Fruit fly (Drosophila melanogaster) whole organism, embryonic: ENCODE data around the gene Cyp12a5.
A peak's percentile ranks its signal among the peaks of the same experiment; 100 is the strongest.

Experiments
- CG11456 ChIP-seq: fragments of 200-800 bp; sonication (Bioruptor generic); IDR thresholded peaks from 3 replicates; pipeline ENCODE4 v1.3.6; 2022; ENCODE audit warnings: missing biosample characterization, missing genetic modification characterization
- CG12659 ChIP-seq: fragments of 200-800 bp; sonication (Bioruptor generic); optimal IDR thresholded peaks from 3 replicates; lab custom pipeline; 2017; ENCODE audit warnings: mild to moderate bottlenecking, missing biosample characterization, missing genetic modification reagents, missing genetic modification characterization
- CG12744 ChIP-seq: fragments of 200-800 bp; sonication (Bioruptor generic); optimal IDR thresholded peaks from 2 replicates; lab custom pipeline; 2016; ENCODE audit warnings: missing biosample characterization, missing genetic modification characterization
- CG14014 ChIP-seq: fragments of 200-800 bp; sonication (Bioruptor generic); IDR thresholded peaks from 2 replicates; pipeline ENCODE4 v1.3.6; 2022; ENCODE audit warnings: missing biosample characterization, missing genetic modification characterization
- CG14965 ChIP-seq: fragments of 200-800 bp; sonication (Bioruptor generic); optimal IDR thresholded peaks from 2 replicates; lab custom pipeline; 2016; ENCODE audit warnings: missing biosample characterization, missing genetic modification characterization, borderline replicate concordance
- CG17186 ChIP-seq: fragments of 200-800 bp; sonication (Bioruptor generic); optimal IDR thresholded peaks from 3 replicates; lab custom pipeline; 2017; ENCODE audit warnings: missing biosample characterization, missing genetic modification reagents, missing genetic modification characterization
- CG17612 ChIP-seq: fragments of 200-800 bp; sonication (Bioruptor generic); IDR thresholded peaks from 2 replicates; pipeline ENCODE4 v1.3.6; 2022; ENCODE audit warnings: missing biosample characterization, missing genetic modification characterization
- CG17912 ChIP-seq: fragments of 200-800 bp; sonication (Bioruptor generic); optimal IDR thresholded peaks from 2 replicates; lab custom pipeline; 2018; ENCODE audit warnings: missing biosample characterization, mild to moderate bottlenecking, missing genetic modification characterization
- CG2120 ChIP-seq: fragments of 200-800 bp; sonication (Bioruptor generic); optimal IDR thresholded peaks from 3 replicates; lab custom pipeline; 2016; ENCODE audit warnings: missing biosample characterization, missing genetic modification characterization
- CG2678 ChIP-seq: fragments of 200-800 bp; sonication (Bioruptor generic); optimal IDR thresholded peaks from 3 replicates; lab custom pipeline; 2019; ENCODE audit warnings: missing biosample characterization, mild to moderate bottlenecking, missing genetic modification characterization, moderate library complexity
- CG3065 ChIP-seq: fragments of 200-800 bp; sonication (Bioruptor generic); optimal IDR thresholded peaks from 2 replicates; lab custom pipeline; 2016; ENCODE audit warnings: missing biosample characterization, missing genetic modification characterization
- CG34376 ChIP-seq: fragments of 200-800 bp; sonication (Bioruptor generic); optimal IDR thresholded peaks from 2 replicates; lab custom pipeline; 2018; ENCODE audit warnings: missing biosample characterization, mild to moderate bottlenecking, missing genetic modification characterization
- CG6854 ChIP-seq: fragments of 200-800 bp; sonication (Bioruptor generic); optimal IDR thresholded peaks from 3 replicates; lab custom pipeline; 2017; ENCODE audit warnings: missing biosample characterization, mild to moderate bottlenecking, missing genetic modification characterization
- CG7357 ChIP-seq: fragments of 200-800 bp; sonication (Bioruptor generic); IDR thresholded peaks from 3 replicates; pipeline ENCODE4 v1.3.6; 2022; ENCODE audit warnings: missing biosample characterization, missing genetic modification characterization
- CG7556 ChIP-seq: fragments of 200-800 bp; sonication (Bioruptor generic); optimal IDR thresholded peaks from 2 replicates; lab custom pipeline; 2017; ENCODE audit warnings: missing biosample characterization, mild to moderate bottlenecking, missing genetic modification characterization
- CoRest ChIP-seq: fragments of 200-800 bp; sonication (Bioruptor generic); optimal IDR thresholded peaks from 3 replicates; lab custom pipeline; 2018; ENCODE audit warnings: missing biosample characterization, mild to moderate bottlenecking, missing genetic modification characterization, moderate library complexity
- CrebB ChIP-seq: fragments of 200-800 bp; sonication (Bioruptor generic); optimal IDR thresholded peaks from 3 replicates; lab custom pipeline; 2018; ENCODE audit warnings: missing biosample characterization, mild to moderate bottlenecking, missing genetic modification characterization
- Dad ChIP-seq: fragments of 200-800 bp; sonication (Bioruptor generic); optimal IDR thresholded peaks from 3 replicates; lab custom pipeline; 2016; ENCODE audit warnings: missing biosample characterization, missing genetic modification characterization
- Dip2 ChIP-seq: fragments of 200-800 bp; sonication (Bioruptor generic); IDR thresholded peaks from 2 replicates; pipeline ENCODE4 v1.3.6; 2022; ENCODE audit warnings: missing biosample characterization, missing genetic modification characterization
- HHEX ChIP-seq: fragments of 200-800 bp; sonication (Bioruptor generic); optimal IDR thresholded peaks from 3 replicates; lab custom pipeline; 2017; ENCODE audit warnings: missing biosample characterization, mild to moderate bottlenecking, missing genetic modification characterization, missing genetic modification reagents
- NFAT ChIP-seq: fragments of 200-800 bp; sonication (Bioruptor generic); IDR thresholded peaks from 2 replicates; pipeline ENCODE4 v1.3.6; 2022; ENCODE audit warnings: missing biosample characterization, missing genetic modification characterization
- Poxn ChIP-seq: fragments of 200-800 bp; sonication (Bioruptor generic); IDR thresholded peaks from 2 replicates; pipeline ENCODE4 v1.3.6; 2022; ENCODE audit warnings: missing biosample characterization, missing genetic modification characterization
- Sin3A ChIP-seq: fragments of >200 bp; optimal IDR thresholded peaks from 2 replicates; lab custom pipeline; 2018
- Sry-β ChIP-seq: fragments of 200-800 bp; sonication (Bioruptor generic); optimal IDR thresholded peaks from 2 replicates; lab custom pipeline; 2018; ENCODE audit warnings: missing biosample characterization, mild to moderate bottlenecking, missing genetic modification characterization, moderate library complexity
- Taf1 ChIP-seq: fragments of 200-800 bp; sonication (Bioruptor generic); IDR thresholded peaks from 2 replicates; pipeline ENCODE4 v1.3.6; 2022; ENCODE audit warnings: missing biosample characterization, missing genetic modification characterization
- aop ChIP-seq: fragments of 200-800 bp; sonication (Bioruptor generic); IDR thresholded peaks from 2 replicates; pipeline ENCODE4 v1.3.6; 2022; ENCODE audit warnings: missing biosample characterization, missing genetic modification characterization
- az2 ChIP-seq: fragments of 200-800 bp; sonication (Bioruptor generic); optimal IDR thresholded peaks from 3 replicates; lab custom pipeline; 2016; ENCODE audit warnings: missing biosample characterization, missing genetic modification characterization
- bigmax ChIP-seq: fragments of 200-800 bp; sonication (Bioruptor generic); optimal IDR thresholded peaks from 2 replicates; lab custom pipeline; 2018; ENCODE audit warnings: missing biosample characterization, mild to moderate bottlenecking, missing genetic modification characterization
- ci ChIP-seq: fragments of 200-800 bp; sonication (Bioruptor generic); IDR thresholded peaks from 3 replicates; pipeline ENCODE4 v1.3.6; 2022; ENCODE audit warnings: missing biosample characterization, missing genetic modification characterization
- croc ChIP-seq: fragments of 200-800 bp; sonication (Bioruptor generic); conservative IDR thresholded peaks from 3 replicates; pipeline ENCODE4 v1.3.6; 2022; ENCODE audit warnings: missing biosample characterization, missing genetic modification characterization
- da ChIP-seq: fragments of 200-800 bp; sonication (Bioruptor generic); optimal IDR thresholded peaks from 2 replicates; lab custom pipeline; 2016; ENCODE audit warnings: missing biosample characterization, missing genetic modification characterization
- dimm ChIP-seq: fragments of 200-800 bp; sonication (Bioruptor generic); IDR thresholded peaks from 2 replicates; pipeline ENCODE4 v1.3.6; 2022; ENCODE audit warnings: missing biosample characterization, missing genetic modification characterization
- dmrt99B ChIP-seq: fragments of 200-800 bp; sonication (Bioruptor generic); optimal IDR thresholded peaks from 2 replicates; lab custom pipeline; 2018; ENCODE audit warnings: missing biosample characterization, mild to moderate bottlenecking, missing genetic modification characterization, moderate library complexity
- fu2 ChIP-seq: fragments of 200-800 bp; sonication (Bioruptor generic); optimal IDR thresholded peaks from 2 replicates; lab custom pipeline; 2016; ENCODE audit warnings: missing biosample characterization, missing genetic modification characterization
- gcm ChIP-seq: fragments of 200-800 bp; sonication (Bioruptor generic); optimal IDR thresholded peaks from 2 replicates; lab custom pipeline; 2019; ENCODE audit warnings: missing biosample characterization, mild to moderate bottlenecking, missing genetic modification characterization, moderate library complexity
- gem ChIP-seq: fragments of 200-800 bp; sonication (Bioruptor generic); optimal IDR thresholded peaks from 2 replicates; lab custom pipeline; 2019; ENCODE audit warnings: missing biosample characterization, mild to moderate bottlenecking, missing genetic modification characterization, moderate library complexity
- grn ChIP-seq: fragments of 200-800 bp; sonication (Bioruptor generic); optimal IDR thresholded peaks from 3 replicates; lab custom pipeline; 2017; ENCODE audit warnings: missing biosample characterization, missing genetic modification characterization
- her ChIP-seq: fragments of 200-800 bp; sonication (Bioruptor generic); optimal IDR thresholded peaks from 2 replicates; lab custom pipeline; 2016; ENCODE audit warnings: missing biosample characterization, missing genetic modification characterization
- insv ChIP-seq, 2 experiments: fragments of 200-800 bp; sonication (Bioruptor generic); optimal IDR thresholded peaks; 3 replicates each; lab custom pipeline; 2016 to 2018; ENCODE audit warnings: missing biosample characterization in 2 of 2, missing genetic modification characterization in 2 of 2
- ken ChIP-seq: fragments of 200-800 bp; sonication (Bioruptor generic); IDR thresholded peaks from 3 replicates; pipeline ENCODE4 v1.3.6; 2022; ENCODE audit warnings: missing biosample characterization, missing genetic modification characterization
- klu ChIP-seq: fragments of 200-800 bp; sonication (Bioruptor generic); IDR thresholded peaks from 2 replicates; pipeline ENCODE4 v1.3.6; 2022; ENCODE audit warnings: missing biosample characterization, missing genetic modification characterization
- lbe ChIP-seq: fragments of 200-800 bp; sonication (Bioruptor generic); optimal IDR thresholded peaks from 2 replicates; lab custom pipeline; 2016; ENCODE audit warnings: missing biosample characterization, mild to moderate bottlenecking, missing genetic modification characterization
- luna ChIP-seq: fragments of 200-800 bp; sonication (Bioruptor generic); optimal IDR thresholded peaks from 2 replicates; lab custom pipeline; 2016; ENCODE audit warnings: missing biosample characterization, missing genetic modification characterization
- p53 ChIP-seq: fragments of 200-800 bp; sonication (Bioruptor generic); optimal IDR thresholded peaks from 2 replicates; lab custom pipeline; 2016; ENCODE audit warnings: missing biosample characterization, missing genetic modification characterization
- phol ChIP-seq: fragments of 200-800 bp; sonication (Bioruptor generic); optimal IDR thresholded peaks from 3 replicates; lab custom pipeline; 2018; ENCODE audit warnings: missing biosample characterization, mild to moderate bottlenecking, missing genetic modification characterization, moderate library complexity
- slbo ChIP-seq: fragments of 200-800 bp; sonication (Bioruptor generic); IDR thresholded peaks from 2 replicates; pipeline ENCODE4 v1.3.6; 2022; ENCODE audit warnings: missing biosample characterization, missing genetic modification characterization
- twi ChIP-seq: fragments of 200-800 bp; optimal IDR thresholded peaks from 2 replicates; lab custom pipeline; 2019; ENCODE audit warnings: missing biosample characterization, mild to moderate bottlenecking, missing genetic modification characterization, moderate library complexity
- usp ChIP-seq: fragments of >200 bp; optimal IDR thresholded peaks from 2 replicates; lab custom pipeline; 2017; ENCODE audit warnings: missing biosample characterization, missing genetic modification characterization
- zf30C ChIP-seq: fragments of 200-800 bp; sonication (Bioruptor generic); optimal IDR thresholded peaks from 3 replicates; lab custom pipeline; 2018; ENCODE audit warnings: missing biosample characterization, mild to moderate bottlenecking, missing genetic modification characterization

The Cyp12a5 gene

dm6 chr3R:19153502-19153983 is 21.1 kb downstream of the Cyp12a5 start, which contains the start of gene CG5835 (continued):
- TF ChIP-seq CG17186 (GFP tag; lab: Kevin White, UChicago) (no peak), az2 (GFP tag; lab: Kevin White, UChicago) (no peak), grn (GFP tag; lab: Kevin White, UChicago) (peak; percentile 15), CG2678 (tag; lab: Kevin White, UChicago) (peak; percentile 10), phol (tag; lab: Kevin White, UChicago) (no peak), CG14014 (0 out of 2 replicates have a peak, but pooled peaks have one; percentile 13), HHEX (GFP tag; lab: Kevin White, UChicago) (peak; percentile 10), CG2120 (GFP tag; lab: Kevin White, UChicago) (peak; percentile 63), zf30C (no peak), p53 (no peak), CG6854 (GFP tag; lab: Kevin White, UChicago) (no peak), Taf1 (GFP tag; lab: Robert Waterston, UW) (no peak; the same call in 1 of the 2 replicates), CG11456 (GFP tag; lab: Robert Waterston, UW) (no peak), her (GFP tag; lab: Kevin White, UChicago) (peak; percentile 8), CG34376 (GFP tag; lab: Kevin White, UChicago) (peak; percentile 77), da (GFP tag; lab: Kevin White, UChicago) (no peak), CrebB (peak; percentile 26)

DNA sequence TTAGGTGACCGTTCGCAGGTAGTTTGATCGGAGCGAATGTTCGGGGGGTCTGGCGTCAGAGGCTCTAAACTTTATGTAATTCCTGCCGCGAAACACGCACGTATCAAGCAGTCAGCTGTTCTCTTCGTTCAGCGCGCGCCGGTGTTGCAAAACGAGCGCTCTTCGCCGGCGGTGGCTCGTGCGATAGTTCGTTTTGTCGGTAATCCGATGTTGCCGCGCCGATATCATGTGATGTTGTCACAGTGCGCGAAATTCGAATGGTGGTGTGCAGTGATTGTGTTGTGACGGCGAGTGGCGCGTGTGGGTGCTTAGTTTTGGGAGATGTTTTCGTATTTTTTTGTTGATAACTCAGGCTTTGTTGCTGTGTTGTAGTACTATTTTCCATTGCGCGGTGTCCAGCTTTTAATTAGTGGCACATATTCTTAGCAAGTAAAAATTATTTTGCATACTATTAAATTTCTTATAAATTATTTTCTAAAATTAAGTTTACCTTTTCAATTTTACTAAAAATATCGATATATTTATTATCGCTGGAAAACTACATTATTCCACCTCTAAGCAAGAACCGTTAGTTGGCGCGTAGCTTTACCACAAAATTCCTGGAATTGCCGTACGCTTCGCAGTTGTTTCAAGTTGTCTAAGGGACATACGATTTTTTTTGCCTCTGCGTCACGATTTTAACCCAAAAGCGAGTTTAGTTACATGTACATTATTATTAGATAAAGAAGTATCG is 24.4 kb downstream of the Cyp12a5 start, which contains the start of gene nanos:
TSS of gene nanos (plus strand) at position 569 of the 733 bp plus-strand sequence.
- TF ChIP-seq Sry-β (GFP tag; lab: Kevin White, UChicago): no peak
- no peak for TF ChIP-seq dmrt99B (tag; lab: Kevin White, UChicago)
- TF ChIP-seq CG12744 (GFP tag; lab: Kevin White, UChicago): peak; percentile 34
- peak; percentile 84 for TF ChIP-seq CG12659
- no peak for TF ChIP-seq aop (GFP tag; lab: Robert Waterston, UW)
- peak; percentile 74 for TF ChIP-seq CG17912 (GFP tag; lab: Kevin White, UChicago)
- no peak for TF ChIP-seq CG3065 (GFP tag; lab: Kevin White, UChicago)
- TF ChIP-seq fu2 (GFP tag; lab: Kevin White, UChicago): peak; percentile 70
- TF ChIP-seq ci: peak; percentile 81
- no peak for TF ChIP-seq gcm (GFP tag; lab: Kevin White, UChicago)
- TF ChIP-seq CG7556 (GFP tag; lab: Kevin White, UChicago): peak; percentile 14
- TF ChIP-seq NFAT (GFP tag; lab: Robert Waterston, UW): peak; percentile 86
- TF ChIP-seq Dip2: no peak
- no peak; the same call in 1 of the 2 replicates for TF ChIP-seq Poxn (GFP tag; lab: Robert Waterston, UW)
- TF ChIP-seq insv (GFP tag; optimal IDR thresholded peaks at IDR 0.05; lab: Kevin White, UChicago): peak in 1 of 2 experiments; percentile 23
- no peak for TF ChIP-seq usp (GFP tag; lab: Kevin White, UChicago)
- no peak for TF ChIP-seq dimm
- TF ChIP-seq CG14965 (GFP tag; lab: Kevin White, UChicago): no peak
- peak; percentile 83 for TF ChIP-seq CG2120 (GFP tag; lab: Kevin White, UChicago)
- TF ChIP-seq Sin3A (lab: Kevin White, UChicago): peak; percentile 76
- no peak for TF ChIP-seq CG7357 (GFP tag; lab: Robert Waterston, UW)
- peak; percentile 37 for TF ChIP-seq klu (GFP tag; lab: Robert Waterston, UW)
- peak; percentile 13 for TF ChIP-seq lbe
- TF ChIP-seq Taf1 (GFP tag; lab: Robert Waterston, UW): no peak
- peak; percentile 89 for TF ChIP-seq bigmax (GFP tag; lab: Kevin White, UChicago)
- no peak for TF ChIP-seq CG17612 (GFP tag; lab: Robert Waterston, UW)
- peak; percentile 80 for TF ChIP-seq Dad (GFP tag; lab: Kevin White, UChicago)
- TF ChIP-seq da (GFP tag; lab: Kevin White, UChicago): no peak
- peak; percentile 68 for TF ChIP-seq CoRest (tag; lab: Kevin White, UChicago)
- TF ChIP-seq croc (GFP tag; lab: Robert Waterston, UW): no peak
- TF ChIP-seq gem (tag; lab: Kevin White, UChicago): peak; percentile 40
- TF ChIP-seq slbo (GFP tag; lab: Robert Waterston, UW): peak; percentile 86
- TF ChIP-seq twi (tag; lab: Kevin White, UChicago): no peak
- TF ChIP-seq luna: peak; percentile 55
- peak; percentile 89 for TF ChIP-seq CG11456 (GFP tag; lab: Robert Waterston, UW)
- TF ChIP-seq ken (GFP tag; lab: Robert Waterston, UW): peak; percentile 73; the same call in 2 of the 3 replicates
